Worm (Caenorhabditis elegans) whole organism, L2 larva: ENCODE data around the gene M03F8.5.

ENCODE experiments used
- C34F6.9 ChIP-seq: fragments of 150-350 bp; optimal IDR thresholded peaks from 2 replicates; lab custom pipeline; 2014; ENCODE audit warnings: missing biosample characterization, missing genetic modification characterization
- F13H6.1 ChIP-seq: sonication (generic microtip); optimal IDR thresholded peaks from 2 replicates; lab custom pipeline; 2016; ENCODE audit warnings: missing genetic modification characterization, missing compliant biosample characterization
- R02D3.7 ChIP-seq: fragments of 150-350 bp; optimal IDR thresholded peaks from 2 replicates; lab custom pipeline; 2014; ENCODE audit warnings: missing biosample characterization, missing genetic modification characterization
- Y55F3AM.14 ChIP-seq: fragments of 200-800 bp; sonication (Bioruptor generic); optimal IDR thresholded peaks from 2 replicates; lab custom pipeline; 2018; ENCODE audit warnings: mild to moderate bottlenecking, missing genetic modification characterization, missing compliant biosample characterization
- ama-1 ChIP-seq: fragments of 150-350 bp; optimal IDR thresholded peaks from 2 replicates; lab custom pipeline; 2018; ENCODE audit warnings: inconsistent platforms
- ceh-82 ChIP-seq: fragments of 150-350 bp; optimal IDR thresholded peaks from 2 replicates; lab custom pipeline; 2014; ENCODE audit warnings: missing biosample characterization, missing genetic modification characterization
- crh-2 ChIP-seq: sonication (generic microtip); optimal IDR thresholded peaks from 2 replicates; lab custom pipeline; 2017; ENCODE audit warnings: missing biosample characterization, missing genetic modification characterization
- dmd-4 ChIP-seq: sonication (generic microtip); optimal IDR thresholded peaks from 2 replicates; lab custom pipeline; 2017; ENCODE audit warnings: missing biosample characterization, missing genetic modification characterization
- elt-1 ChIP-seq: fragments of 150-350 bp; optimal IDR thresholded peaks from 2 replicates; lab custom pipeline; 2014; ENCODE audit warnings: missing biosample characterization, missing genetic modification characterization
- elt-3 ChIP-seq: sonication (generic microtip); optimal IDR thresholded peaks from 2 replicates; lab custom pipeline; 2017; ENCODE audit warnings: missing biosample characterization, missing genetic modification characterization
- fos-1 ChIP-seq: fragments of 150-350 bp; optimal IDR thresholded peaks from 2 replicates; lab custom pipeline; 2014; ENCODE audit warnings: missing biosample characterization, missing genetic modification characterization
- gmeb-1 ChIP-seq: fragments of 150-350 bp; optimal IDR thresholded peaks from 2 replicates; lab custom pipeline; 2014; ENCODE audit warnings: missing biosample characterization, missing genetic modification characterization
- lin-11 ChIP-seq: fragments of 150-350 bp; sonication (generic microtip); optimal IDR thresholded peaks from 2 replicates; lab custom pipeline; 2014; ENCODE audit warnings: missing biosample characterization, missing genetic modification characterization, inconsistent platforms, mixed read lengths
- lin-39 ChIP-seq: fragments of 150-350 bp; optimal IDR thresholded peaks from 2 replicates; lab custom pipeline; 2014; ENCODE audit warnings: missing biosample characterization, missing genetic modification reagents, missing genetic modification characterization
- lsy-2 ChIP-seq, 2 experiments: fragments of 150-350 bp in 1 of 2; sonication (generic microtip) in 1 of 2; optimal IDR thresholded peaks; 2 replicates each; lab custom pipeline; 2014 to 2017; ENCODE audit warnings: missing biosample characterization in 2 of 2, missing genetic modification characterization in 2 of 2
- mab-5 ChIP-seq: fragments of 150-350 bp; optimal IDR thresholded peaks from 2 replicates; lab custom pipeline; 2014; ENCODE audit warnings: missing biosample characterization, missing genetic modification characterization
- mbf-1 ChIP-seq: sonication (generic microtip); optimal IDR thresholded peaks from 2 replicates; lab custom pipeline; 2017; ENCODE audit warnings: missing biosample characterization, missing genetic modification characterization
- mdl-1 ChIP-seq, 2 experiments: fragments of 150-350 bp in 1 of 2; sonication (generic microtip) in 1 of 2; optimal IDR thresholded peaks; 2 replicates each; lab custom pipeline; 2017; ENCODE audit warnings: missing biosample characterization in 2 of 2, missing genetic modification characterization in 2 of 2
- nhr-10 ChIP-seq: sonication (generic microtip); optimal IDR thresholded peaks from 2 replicates; lab custom pipeline; 2017; ENCODE audit warnings: missing biosample characterization, missing genetic modification characterization
- nhr-11 ChIP-seq: fragments of 150-350 bp; optimal IDR thresholded peaks from 2 replicates; lab custom pipeline; 2014; ENCODE audit warnings: missing biosample characterization, missing genetic modification characterization
- nhr-12 ChIP-seq: fragments of 150-350 bp; optimal IDR thresholded peaks from 2 replicates; lab custom pipeline; 2014; ENCODE audit warnings: missing biosample characterization, missing genetic modification characterization
- nhr-129 ChIP-seq: fragments of 150-350 bp; optimal IDR thresholded peaks from 2 replicates; lab custom pipeline; 2014; ENCODE audit warnings: missing biosample characterization, missing genetic modification characterization
- nhr-237 ChIP-seq: fragments of 150-350 bp; optimal IDR thresholded peaks from 2 replicates; lab custom pipeline; 2014; ENCODE audit warnings: missing biosample characterization, missing genetic modification characterization
- nhr-6 ChIP-seq: fragments of 150-350 bp; optimal IDR thresholded peaks from 2 replicates; lab custom pipeline; 2014; ENCODE audit warnings: missing biosample characterization, missing genetic modification characterization
- peb-1 ChIP-seq: fragments of 150-350 bp; optimal IDR thresholded peaks from 2 replicates; lab custom pipeline; 2014; ENCODE audit warnings: missing biosample characterization, missing genetic modification characterization
- skn-1 ChIP-seq: sonication (generic microtip); optimal IDR thresholded peaks from 2 replicates; lab custom pipeline; 2017; ENCODE audit warnings: missing biosample characterization, missing genetic modification characterization
- sma-9 ChIP-seq, 2 experiments: fragments of 150-350 bp in 1 of 2; sonication (generic microtip) in 1 of 2; optimal IDR thresholded peaks; 2 replicates each; lab custom pipeline; 2014 to 2016; ENCODE audit warnings: missing genetic modification characterization in 2 of 2, mild to moderate bottlenecking in 1 of 2, missing biosample characterization in 1 of 2, missing compliant biosample characterization in 1 of 2, missing genetic modification reagents in 1 of 2, moderate library complexity in 1 of 2
- snpc-4 ChIP-seq: fragments of 150-350 bp; optimal IDR thresholded peaks from 2 replicates; lab custom pipeline; 2014; ENCODE audit warnings: missing biosample characterization, missing genetic modification characterization
- unc-39 ChIP-seq: fragments of 150-350 bp; optimal IDR thresholded peaks from 2 replicates; lab custom pipeline; 2014; ENCODE audit warnings: missing biosample characterization, missing genetic modification characterization
- unc-55 ChIP-seq: fragments of 150-350 bp; sonication (generic microtip); optimal IDR thresholded peaks from 3 replicates; lab custom pipeline; 2014; ENCODE audit warnings: missing biosample characterization, missing genetic modification reagents, missing genetic modification characterization
- unc-62 ChIP-seq: fragments of 150-350 bp; optimal IDR thresholded peaks from 2 replicates; lab custom pipeline; 2014; ENCODE audit warnings: missing biosample characterization, missing genetic modification reagents, missing genetic modification characterization
- zag-1 ChIP-seq: fragments of 150-350 bp; optimal IDR thresholded peaks from 2 replicates; lab custom pipeline; 2014; ENCODE audit warnings: missing biosample characterization, missing genetic modification characterization
- ztf-1 ChIP-seq: fragments of 200-800 bp; sonication (Bioruptor generic); conservative IDR thresholded peaks from 2 replicates; pipeline ENCODE4 v1.3.6; 2022; ENCODE audit warnings: missing genetic modification characterization, missing compliant biosample characterization
- ztf-11 ChIP-seq: sonication (generic microtip); optimal IDR thresholded peaks from 2 replicates; lab custom pipeline; 2017; ENCODE audit warnings: missing biosample characterization, missing genetic modification characterization
- ztf-4 ChIP-seq: fragments of 150-350 bp; optimal IDR thresholded peaks from 2 replicates; lab custom pipeline; 2014; ENCODE audit warnings: missing biosample characterization, missing genetic modification characterization

Gene M03F8.5

ce11 chrV:5963696-5964095, 27.1 kb upstream of the M03F8.5 start, which contains the start of gene pcm-1:
Gene pcm-1, minus strand, starts transcription at chrV:5963882.
- peak; percentile 66 for TF ChIP-seq F13H6.1 (tag; lab: Kevin White, UChicago)
- peak; percentile 59 for TF ChIP-seq nhr-129 (tag; lab: Kevin White, UChicago)
- peak; percentile 69 for TF ChIP-seq ama-1 (lab: Kevin White, UChicago)
- TF ChIP-seq ztf-1: no peak
- no peak for TF ChIP-seq unc-39
- no peak for TF ChIP-seq elt-1
- peak; percentile 31 for TF ChIP-seq gmeb-1 (tag; lab: Kevin White, UChicago)
- TF ChIP-seq lsy-2 (tag; optimal IDR thresholded peaks at IDR 0.05; lab: Kevin White, UChicago): peak in 1 of 2 experiments; percentile 58
- no peak for TF ChIP-seq mdl-1 (tag; optimal IDR thresholded peaks at IDR 0.05; lab: Kevin White, UChicago)
- TF ChIP-seq snpc-4 (tag; lab: Kevin White, UChicago): no peak
- TF ChIP-seq unc-55 (GFP tag; lab: Kevin White, UChicago): peak; percentile 58
- no peak for TF ChIP-seq lin-39 (tag; lab: Kevin White, UChicago)
- no peak for TF ChIP-seq ceh-82 (tag; lab: Kevin White, UChicago)
- TF ChIP-seq crh-2: peak; percentile 44
- no peak for TF ChIP-seq mbf-1
- TF ChIP-seq dmd-4 (tag; lab: Kevin White, UChicago): no peak
- no peak for TF ChIP-seq Y55F3AM.14 (GFP tag; lab: Kevin White, UChicago)
- no peak for TF ChIP-seq skn-1 (tag; lab: Kevin White, UChicago)
- TF ChIP-seq sma-9 (GFP tag; optimal IDR thresholded peaks at IDR 0.05; lab: Kevin White, UChicago): peak; percentile 20
- no peak for TF ChIP-seq sma-9 (tag; optimal IDR thresholded peaks at IDR 0.05; lab: Kevin White, UChicago)
- TF ChIP-seq ztf-11: no peak
- no peak for TF ChIP-seq peb-1 (tag; lab: Kevin White, UChicago)
- TF ChIP-seq C34F6.9: peak; percentile 68
- TF ChIP-seq nhr-6 (tag; lab: Kevin White, UChicago): no peak
- TF ChIP-seq lin-11: no peak
- TF ChIP-seq elt-3 (tag; lab: Kevin White, UChicago): no peak
- TF ChIP-seq nhr-10 (tag; lab: Kevin White, UChicago): no peak

- no peak for TF ChIP-seq ztf-4
- TF ChIP-seq mdl-1 (tag; optimal IDR thresholded peaks at IDR 0.05; lab: Kevin White, UChicago): no peak
- no peak for TF ChIP-seq gmeb-1 (tag; lab: Kevin White, UChicago)
- TF ChIP-seq ztf-11: no peak
- TF ChIP-seq nhr-237: no peak
- no peak for TF ChIP-seq dmd-4 (tag; lab: Kevin White, UChicago)
Measured at ce11 chrV:5963092-5963491, 26.5 kb upstream of the M03F8.5 start.

- TF ChIP-seq peb-1 (tag; lab: Kevin White, UChicago): no peak
- no peak for TF ChIP-seq nhr-237
- no peak for TF ChIP-seq unc-55 (GFP tag; lab: Kevin White, UChicago)
- TF ChIP-seq R02D3.7 (tag; lab: Kevin White, UChicago): no peak
- peak; percentile 14 for TF ChIP-seq zag-1 (tag; lab: Kevin White, UChicago)
- peak; percentile 5 for TF ChIP-seq F13H6.1 (tag; lab: Kevin White, UChicago)
- TF ChIP-seq nhr-129 (tag; lab: Kevin White, UChicago): peak; percentile 24
- peak; percentile 27 for TF ChIP-seq sma-9 (GFP tag; optimal IDR thresholded peaks at IDR 0.05; lab: Kevin White, UChicago)
- TF ChIP-seq sma-9 (tag; optimal IDR thresholded peaks at IDR 0.05; lab: Kevin White, UChicago): no peak
- peak; percentile 32 for TF ChIP-seq C34F6.9
Measured at ce11 chrV:5961516-5961915, 24.9 kb upstream of the M03F8.5 start, which contains the start of gene mcp-1. Gene mcp-1, plus strand, starts transcription at chrV:5961807.

- no peak for TF ChIP-seq nhr-12 (tag; lab: Kevin White, UChicago)
- TF ChIP-seq mab-5: no peak
- no peak for TF ChIP-seq unc-55 (GFP tag; lab: Kevin White, UChicago)
- no peak for TF ChIP-seq fos-1 (tag; lab: Kevin White, UChicago)
- TF ChIP-seq unc-39: no peak
- no peak for TF ChIP-seq mdl-1 (tag; optimal IDR thresholded peaks at IDR 0.05; lab: Kevin White, UChicago)
- TF ChIP-seq nhr-6 (tag; lab: Kevin White, UChicago): no peak
- TF ChIP-seq unc-62 (GFP tag; lab: Kevin White, UChicago): no peak
- no peak for TF ChIP-seq R02D3.7 (tag; lab: Kevin White, UChicago)
- TF ChIP-seq dmd-4 (tag; lab: Kevin White, UChicago): no peak
- no peak for TF ChIP-seq nhr-11 (tag; lab: Kevin White, UChicago)
- TF ChIP-seq lsy-2 (tag; optimal IDR thresholded peaks at IDR 0.05; lab: Kevin White, UChicago): no peak
- no peak for TF ChIP-seq lin-39 (tag; lab: Kevin White, UChicago)
- no peak for TF ChIP-seq nhr-10 (tag; lab: Kevin White, UChicago)
- no peak for TF ChIP-seq nhr-237
- no peak for TF ChIP-seq ztf-11
Measured at ce11 chrV:5955627-5956026, 19.0 kb upstream of the M03F8.5 start.
